Fruit fly (Drosophila melanogaster): ENCODE results near the gene Chsy.

Gene Chsy

dm6 chrX:15583842-15584441, 9.4 kb downstream of the Chsy start (continued):
- TF ChIP-seq B-H1 (GFP tag; IDR thresholded peaks at IDR 0.05), result no peak
- no peak for TF ChIP-seq Bdp1 (GFP tag; optimal IDR thresholded peaks at IDR 0.05)
- TF ChIP-seq bigmax (GFP tag; optimal IDR thresholded peaks at IDR 0.05), result peak; percentile 81
- TF ChIP-seq D (optimal IDR thresholded peaks at IDR 0.05), result no peak
- TF ChIP-seq D (GFP tag; optimal IDR thresholded peaks at IDR 0.05), result no peak
- no peak for TF ChIP-seq br (optimal IDR thresholded peaks at IDR 0.05)
- TF ChIP-seq CG1602 (GFP tag; optimal IDR thresholded peaks at IDR 0.05), result no peak

- TF ChIP-seq H2.0 (GFP tag; IDR thresholded peaks at IDR 0.05) (no peak), danr (GFP tag; IDR thresholded peaks at IDR 0.05) (no peak), CG5245 (GFP tag; optimal IDR thresholded peaks at IDR 0.05) (no peak), lab (GFP tag; optimal IDR thresholded peaks at IDR 0.05) (no peak), kni (GFP tag; optimal IDR thresholded peaks at IDR 0.05) (no peak), CG11696 (GFP tag; IDR thresholded peaks at IDR 0.05) (no peak), CG1832 (GFP tag; optimal IDR thresholded peaks at IDR 0.05) (no peak), Optix (GFP tag; IDR thresholded peaks at IDR 0.05) (no peak), toy (GFP tag; IDR thresholded peaks at IDR 0.05) (no peak), Hr3 (GFP tag; optimal IDR thresholded peaks at IDR 0.05) (no peak), nerfin-1 (tag; optimal IDR thresholded peaks at IDR 0.05) (peak; percentile 2), dimm (GFP tag; IDR thresholded peaks at IDR 0.05) (no peak), org-1 (GFP tag; optimal IDR thresholded peaks at IDR 0.05) (no peak), Fer2 (tag; optimal IDR thresholded peaks at IDR 0.05) (no peak), cad (GFP tag; optimal IDR thresholded peaks at IDR 0.05) (no peak), crc (GFP tag; optimal IDR thresholded peaks at IDR 0.05) (no peak), CG6813 (GFP tag; optimal IDR thresholded peaks at IDR 0.05) (no peak), ems (GFP tag; optimal IDR thresholded peaks at IDR 0.05) (no peak), CG31441 (GFP tag; IDR thresholded peaks at IDR 0.05) (no peak), Opbp (GFP tag; IDR thresholded peaks at IDR 0.05; ENCODE audit: partially characterized antibody) (peak; percentile 84), CG34224 (GFP tag; IDR thresholded peaks at IDR 0.05; ENCODE audit: partially characterized antibody) (peak; percentile 95), vfl (GFP tag; optimal IDR thresholded peaks at IDR 0.05) (peak; percentile 43), Fer1 (GFP tag; optimal IDR thresholded peaks at IDR 0.05) (peak; percentile 27), Tbp (GFP tag; optimal IDR thresholded peaks at IDR 0.05) (no peak), abd-A (tag; optimal IDR thresholded peaks at IDR 0.05) (no peak), Myb (GFP tag; optimal IDR thresholded peaks at IDR 0.05) (peak; percentile 47), wdn (GFP tag; IDR thresholded peaks at IDR 0.05) (no peak), CG30020 (tag; optimal IDR thresholded peaks at IDR 0.05) (peak; percentile 53), grn (GFP tag; optimal IDR thresholded peaks at IDR 0.05) (no peak), CG14014 (GFP tag; IDR thresholded peaks at IDR 0.05) (no peak), fd64A (GFP tag; optimal IDR thresholded peaks at IDR 0.05) (no peak), CG13424 (tag; optimal IDR thresholded peaks at IDR 0.05) (peak; percentile 50), cas (GFP tag; IDR thresholded peaks at IDR 0.05) (no peak), bowl (GFP tag; IDR thresholded peaks at IDR 0.05) (no peak), rib (GFP tag; IDR thresholded peaks at IDR 0.05) (no peak), ewg (GFP tag; optimal IDR thresholded peaks at IDR 0.05) (peak; percentile 28), CG11093 (GFP tag; IDR thresholded peaks at IDR 0.05) (no peak), CG11723 (GFP tag; optimal IDR thresholded peaks at IDR 0.05) (no peak), Chrac-16 (GFP tag; optimal IDR thresholded peaks at IDR 0.05) (peak; percentile 40), CG7963 (GFP tag; IDR thresholded peaks at IDR 0.05; ENCODE audit: partially characterized antibody) (peak; percentile 82), CG4820 (GFP tag; optimal IDR thresholded peaks at IDR 0.05) (peak; percentile 0), CG1024 (GFP tag; IDR thresholded peaks at IDR 0.05) (no peak), CG14965 (GFP tag; optimal IDR thresholded peaks at IDR 0.05; ENCODE audit: borderline replicate concordance) (no peak), CG11695 (GFP tag; IDR thresholded peaks at IDR 0.05) (no peak)
Measured at dm6 chrX:15582853-15583252, 10.5 kb downstream of the Chsy start, which contains the start of the genes CG9215 and CG8097. Gene CG9215, minus strand, starts transcription at chrX:15582874. Gene CG8097, plus strand, starts transcription at chrX:15583159.

Data from whole organism, embryonic.